Worm (Caenorhabditis elegans) whole organism, L3 larva: Measurements from ENCODE around the gene R09F10.1.

Source experiments
- R02D3.7 ChIP-seq: fragments of 150-350 bp; optimal IDR thresholded peaks from 2 replicates; lab custom pipeline; 2014; ENCODE audit warnings: missing biosample characterization, missing genetic modification characterization
- ZK546.5 ChIP-seq: sonication (generic microtip); optimal IDR thresholded peaks from 2 replicates; lab custom pipeline; 2017; ENCODE audit warnings: missing biosample characterization, missing genetic modification characterization
- aly-2 ChIP-seq: fragments of 150-350 bp; optimal IDR thresholded peaks from 2 replicates; lab custom pipeline; 2014; ENCODE audit warnings: missing biosample characterization, missing genetic modification characterization
- ama-1 ChIP-seq: fragments of 150-350 bp; optimal IDR thresholded peaks from 2 replicates; lab custom pipeline; 2018
- ceh-16 ChIP-seq: sonication (generic microtip); optimal IDR thresholded peaks from 2 replicates; lab custom pipeline; 2017; ENCODE audit warnings: missing biosample characterization, missing genetic modification characterization
- ceh-28 ChIP-seq: fragments of 150-350 bp; optimal IDR thresholded peaks from 2 replicates; lab custom pipeline; 2014; ENCODE audit warnings: missing biosample characterization, missing genetic modification reagents, missing genetic modification characterization
- ceh-82 ChIP-seq: fragments of 150-350 bp; optimal IDR thresholded peaks from 2 replicates; lab custom pipeline; 2014; ENCODE audit warnings: missing biosample characterization, missing genetic modification characterization
- ceh-9 ChIP-seq: sonication (generic microtip); optimal IDR thresholded peaks from 2 replicates; lab custom pipeline; 2018; ENCODE audit warnings: missing biosample characterization, missing genetic modification characterization
- daf-12 ChIP-seq: fragments of 150-350 bp; optimal IDR thresholded peaks from 2 replicates; lab custom pipeline; 2014; ENCODE audit warnings: missing biosample characterization, missing genetic modification reagents, missing genetic modification characterization
- egl-27 ChIP-seq: sonication (generic microtip); optimal IDR thresholded peaks from 4 replicates; lab custom pipeline; 2017; ENCODE audit warnings: missing biosample characterization, missing genetic modification reagents, missing genetic modification characterization
- elt-1 ChIP-seq: fragments of 150-350 bp; optimal IDR thresholded peaks from 2 replicates; lab custom pipeline; 2014; ENCODE audit warnings: missing biosample characterization, missing genetic modification characterization
- elt-2 ChIP-seq: sonication (generic microtip); optimal IDR thresholded peaks from 2 replicates; lab custom pipeline; 2016; ENCODE audit warnings: missing genetic modification reagents, mild to moderate bottlenecking, missing genetic modification characterization, missing compliant biosample characterization
- elt-3 ChIP-seq, 3 experiments: fragments of 150-350 bp in 1 of 3; sonication (generic microtip) in 2 of 3; optimal IDR thresholded peaks; 2 replicates in 2 of 3; 4 replicates in 1 of 3; lab custom pipeline; 2014 to 2017; ENCODE audit warnings: missing biosample characterization in 3 of 3, missing genetic modification characterization in 3 of 3
- eor-1 ChIP-seq, 2 experiments: fragments of 150-350 bp; optimal IDR thresholded peaks; 2 replicates each; lab custom pipeline; 2014 to 2018; ENCODE audit warnings: missing biosample characterization in 2 of 2, missing genetic modification characterization in 2 of 2
- fkh-10 ChIP-seq: sonication (generic microtip); optimal IDR thresholded peaks from 2 replicates; lab custom pipeline; 2017; ENCODE audit warnings: missing biosample characterization, missing genetic modification reagents, missing genetic modification characterization
- fkh-2 ChIP-seq: fragments of 150-350 bp; optimal IDR thresholded peaks from 2 replicates; lab custom pipeline; 2014; ENCODE audit warnings: missing biosample characterization, missing genetic modification reagents, missing genetic modification characterization
- fos-1 ChIP-seq: fragments of 150-350 bp; optimal IDR thresholded peaks from 2 replicates; lab custom pipeline; 2014; ENCODE audit warnings: missing biosample characterization, missing genetic modification characterization
- hmg-11 ChIP-seq: sonication (generic microtip); optimal IDR thresholded peaks from 2 replicates; lab custom pipeline; 2016; ENCODE audit warnings: missing genetic modification characterization, missing compliant biosample characterization
- lin-15B ChIP-seq: fragments of 150-350 bp; optimal IDR thresholded peaks from 2 replicates; lab custom pipeline; 2014; ENCODE audit warnings: missing biosample characterization, missing genetic modification characterization
- lin-39 ChIP-seq: fragments of 150-350 bp; optimal IDR thresholded peaks from 2 replicates; lab custom pipeline; 2018; ENCODE audit warnings: missing biosample characterization, missing genetic modification reagents, missing genetic modification characterization
- lsy-12 ChIP-seq: sonication (generic microtip); optimal IDR thresholded peaks from 2 replicates; lab custom pipeline; 2016; ENCODE audit warnings: mild to moderate bottlenecking, missing genetic modification characterization, missing compliant biosample characterization
- mdl-1 ChIP-seq: fragments of 150-350 bp; optimal IDR thresholded peaks from 2 replicates; lab custom pipeline; 2014; ENCODE audit warnings: missing biosample characterization, missing genetic modification characterization
- mml-1 ChIP-seq: fragments of 150-350 bp; sonication (generic microtip); optimal IDR thresholded peaks from 3 replicates; lab custom pipeline; 2014; ENCODE audit warnings: missing biosample characterization, missing genetic modification characterization
- nfya-1 ChIP-seq: sonication (generic microtip); optimal IDR thresholded peaks from 2 replicates; lab custom pipeline; 2017; ENCODE audit warnings: missing genetic modification characterization, mild to moderate bottlenecking, missing compliant biosample characterization, antibody characterized with exemption, moderate library complexity; ENCODE audit not compliant: insufficient read depth
- nhr-11 ChIP-seq: fragments of 150-350 bp; optimal IDR thresholded peaks from 2 replicates; lab custom pipeline; 2014; ENCODE audit warnings: missing biosample characterization, missing genetic modification characterization
- nhr-23 ChIP-seq: fragments of 150-350 bp; optimal IDR thresholded peaks from 2 replicates; lab custom pipeline; 2014; ENCODE audit warnings: missing biosample characterization, missing genetic modification reagents, missing genetic modification characterization
- nhr-237 ChIP-seq: fragments of 150-350 bp; optimal IDR thresholded peaks from 2 replicates; lab custom pipeline; 2014; ENCODE audit warnings: missing biosample characterization, missing genetic modification characterization
- nhr-25 ChIP-seq: sonication (generic microtip); optimal IDR thresholded peaks from 2 replicates; lab custom pipeline; 2017; ENCODE audit warnings: missing biosample characterization, missing genetic modification characterization
- nhr-67 ChIP-seq: fragments of 150-350 bp; optimal IDR thresholded peaks from 2 replicates; lab custom pipeline; 2014; ENCODE audit warnings: missing biosample characterization, missing genetic modification characterization
- nhr-76 ChIP-seq: fragments of 150-350 bp; sonication (generic microtip); optimal IDR thresholded peaks from 5 replicates; lab custom pipeline; 2014; ENCODE audit warnings: missing biosample characterization, missing genetic modification characterization
- pha-4 ChIP-seq: fragments of 150-350 bp; optimal IDR thresholded peaks from 2 replicates; lab custom pipeline; 2014; ENCODE audit warnings: missing biosample characterization, missing genetic modification reagents, missing genetic modification characterization
- pqm-1 ChIP-seq: fragments of 150-350 bp; optimal IDR thresholded peaks from 2 replicates; lab custom pipeline; 2017; ENCODE audit warnings: missing biosample characterization, missing genetic modification characterization, inconsistent platforms
- skn-1 ChIP-seq: fragments of 150-350 bp; optimal IDR thresholded peaks from 2 replicates; lab custom pipeline; 2014; ENCODE audit warnings: missing biosample characterization, missing genetic modification characterization
- snpc-4 ChIP-seq: fragments of 150-350 bp; optimal IDR thresholded peaks from 2 replicates; lab custom pipeline; 2014; ENCODE audit warnings: missing biosample characterization, missing genetic modification characterization
- tbx-2 ChIP-seq: sonication (generic microtip); optimal IDR thresholded peaks from 2 replicates; lab custom pipeline; 2016; ENCODE audit warnings: mild to moderate bottlenecking, missing genetic modification characterization, missing compliant biosample characterization
- unc-39 ChIP-seq: sonication (generic microtip); optimal IDR thresholded peaks from 4 replicates; lab custom pipeline; 2017; ENCODE audit warnings: missing biosample characterization, missing genetic modification characterization
- unc-62 ChIP-seq: fragments of 150-350 bp; sonication (generic microtip); optimal IDR thresholded peaks from 4 replicates; lab custom pipeline; 2014; ENCODE audit warnings: missing biosample characterization, missing genetic modification reagents, missing genetic modification characterization
- zag-1 ChIP-seq: fragments of 150-350 bp; optimal IDR thresholded peaks from 2 replicates; lab custom pipeline; 2014; ENCODE audit warnings: missing biosample characterization, missing genetic modification characterization
- ztf-11 ChIP-seq: fragments of 150-350 bp; optimal IDR thresholded peaks from 2 replicates; lab custom pipeline; 2014; ENCODE audit warnings: missing biosample characterization, missing genetic modification characterization
- ztf-4 ChIP-seq: fragments of 150-350 bp; optimal IDR thresholded peaks from 2 replicates; lab custom pipeline; 2014; ENCODE audit warnings: missing biosample characterization, missing genetic modification characterization

Gene R09F10.1

ce11 chrX:8354284-8354784, 30.9 kb downstream of the R09F10.1 start:
- no peak for TF ChIP-seq ceh-9 (tag; lab: Kevin White, UChicago)
- TF ChIP-seq tbx-2 (tag; lab: Kevin White, UChicago), result no peak
- TF ChIP-seq lsy-12, result no peak
- no peak for TF ChIP-seq ceh-28 (tag; lab: Kevin White, UChicago)

- TF ChIP-seq tbx-2 (tag; lab: Kevin White, UChicago) (no peak), pha-4 (tag; lab: Kevin White, UChicago) (peak; percentile 72), ZK546.5 (tag; lab: Kevin White, UChicago) (no peak), lsy-12 (no peak), elt-2 (peak; percentile 88), fkh-2 (no peak), ceh-9 (tag; lab: Kevin White, UChicago) (no peak), pqm-1 (tag; lab: Kevin White, UChicago) (peak; percentile 92)
These were observed 32.0 kb downstream of the R09F10.1 start for ce11 chrX:8355350-8355749.

ce11 chrX:8356305-8356704, 32.9 kb downstream of the R09F10.1 start:
- peak; percentile 70 for TF ChIP-seq elt-2
- no peak for TF ChIP-seq unc-39 (tag; lab: Kevin White, UChicago)
- no peak for TF ChIP-seq zag-1 (tag; lab: Kevin White, UChicago)
- TF ChIP-seq pha-4 (tag; lab: Kevin White, UChicago), result peak; percentile 30
- no peak for TF ChIP-seq mml-1 (tag; lab: Kevin White, UChicago)
- TF ChIP-seq, all 47 proteins: peak for 2

ce11 chrX:8362379-8362778, 39.0 kb downstream of the R09F10.1 start:
- TF ChIP-seq skn-1 (tag; lab: Kevin White, UChicago), result no peak
- TF ChIP-seq, all 47 proteins: peak for 0

- no peak for TF ChIP-seq elt-2
- no peak for TF ChIP-seq aly-2 (tag; lab: Kevin White, UChicago)
- no peak for TF ChIP-seq zag-1 (tag; lab: Kevin White, UChicago)
- no peak for TF ChIP-seq ceh-28 (tag; lab: Kevin White, UChicago)
- TF ChIP-seq nhr-23 (tag; lab: Kevin White, UChicago), result no peak
- TF ChIP-seq, all 47 proteins: peak for 0
These were observed 44.2 kb downstream of the R09F10.1 start, which contains the start of gene F40B5.2 for ce11 chrX:8367553-8367952. Gene F40B5.2, plus strand, starts transcription at chrX:8367853.

- TF ChIP-seq daf-12 (tag; lab: Kevin White, UChicago), result no peak
- TF ChIP-seq nhr-76 (tag; lab: Kevin White, UChicago), result no peak
- no peak for TF ChIP-seq nhr-23 (tag; lab: Kevin White, UChicago)
- TF ChIP-seq tbx-2 (tag; lab: Kevin White, UChicago), result peak; percentile 72
- no peak for TF ChIP-seq aly-2 (tag; lab: Kevin White, UChicago)
- TF ChIP-seq pqm-1 (tag; lab: Kevin White, UChicago), result peak; percentile 82
- no peak for TF ChIP-seq ceh-82 (tag; lab: Kevin White, UChicago)
- TF ChIP-seq elt-1, result no peak
- no peak for TF ChIP-seq ZK546.5 (tag; lab: Kevin White, UChicago)
- no peak for TF ChIP-seq fos-1 (tag; lab: Kevin White, UChicago)
- no peak for TF ChIP-seq unc-39 (tag; lab: Kevin White, UChicago)
- peak; percentile 45 for TF ChIP-seq ceh-28 (tag; lab: Kevin White, UChicago)
- TF ChIP-seq ceh-9 (tag; lab: Kevin White, UChicago), result no peak
- no peak for TF ChIP-seq ama-1 (lab: Kevin White, UChicago)
- no peak for TF ChIP-seq skn-1 (tag; lab: Kevin White, UChicago)
- no peak for TF ChIP-seq mml-1 (tag; lab: Kevin White, UChicago)
- no peak for TF ChIP-seq mdl-1
- TF ChIP-seq zag-1 (tag; lab: Kevin White, UChicago), result no peak
- TF ChIP-seq nfya-1 (tag; lab: Kevin White, UChicago), result peak; percentile 86
- TF ChIP-seq lin-15B (tag; lab: Kevin White, UChicago), result peak; percentile 64
- peak; percentile 80 for TF ChIP-seq pha-4 (tag; lab: Kevin White, UChicago)
- peak; percentile 42 for TF ChIP-seq R02D3.7 (tag; lab: Kevin White, UChicago)
- TF ChIP-seq ztf-4, result no peak
- no peak for TF ChIP-seq elt-3 (tag; optimal IDR thresholded peaks at IDR 0.05; lab: Kevin White, UChicago)
- TF ChIP-seq fkh-2, result no peak
- no peak for TF ChIP-seq nhr-67 (tag; lab: Kevin White, UChicago)
- TF ChIP-seq eor-1 (tag; optimal IDR thresholded peaks at IDR 0.05; lab: Kevin White, UChicago), result no peak
- peak; percentile 69 for TF ChIP-seq snpc-4 (tag; lab: Kevin White, UChicago)
- TF ChIP-seq egl-27 (tag; lab: Kevin White, UChicago), result peak; percentile 3
- no peak for TF ChIP-seq nhr-25 (tag; lab: Kevin White, UChicago)
- TF ChIP-seq ztf-11 (tag; lab: Kevin White, UChicago), result no peak
- no peak for TF ChIP-seq nhr-11 (tag; lab: Kevin White, UChicago)
- TF ChIP-seq nhr-237 (tag; lab: Kevin White, UChicago), result no peak
- TF ChIP-seq lsy-12, result peak; percentile 8
- TF ChIP-seq ceh-16, result no peak
- no peak for TF ChIP-seq fkh-10 (GFP tag; lab: Kevin White, UChicago)
- peak; percentile 63 for TF ChIP-seq lin-39
- TF ChIP-seq elt-2, result peak; percentile 62
- TF ChIP-seq hmg-11 (tag; lab: Kevin White, UChicago), result peak; percentile 56
- TF ChIP-seq unc-62, result no peak
These were observed 44.8 kb downstream of the R09F10.1 start for ce11 chrX:8368210-8368609.
